Worm (Caenorhabditis elegans): ENCODE measurements around the gene srh-270.

srh-270 gene

ce11 chrV:2881565-2881964 lies 20.2 kb upstream of the srh-270 start:
- TF ChIP-seq ceh-20 (GFP tag; IDR thresholded peaks at IDR 0.05) (0 out of 2 replicates have a peak, but pooled peaks have one; percentile 12), nhr-28 (tag; optimal IDR thresholded peaks at IDR 0.05) (peak; percentile 61), daf-16 (GFP tag; optimal IDR thresholded peaks at IDR 0.05) (no peak), daf-16 (tag; optimal IDR thresholded peaks at IDR 0.05) (peak; percentile 55), ztf-7 (tag; optimal IDR thresholded peaks at IDR 0.05) (no peak), dmd-6 (GFP tag; IDR thresholded peaks at IDR 0.05) (peak; percentile 81), dve-1 (tag; optimal IDR thresholded peaks at IDR 0.05; ENCODE audit: insufficient read depth) (peak; percentile 47), jun-1 (tag; optimal IDR thresholded peaks at IDR 0.05) (no peak), nhr-48 (tag; optimal IDR thresholded peaks at IDR 0.05) (no peak), ztf-11 (tag; optimal IDR thresholded peaks at IDR 0.05) (no peak), pqm-1 (tag; optimal IDR thresholded peaks at IDR 0.05) (peak; percentile 11), aha-1 (tag) (peak; percentile 70), nhr-77 (tag; optimal IDR thresholded peaks at IDR 0.05) (no peak)

ce11 chrV:2881016-2881415 lies 19.6 kb upstream of the srh-270 start, which contains the start of gene ifc-1:
Gene ifc-1, plus strand, starts transcription at chrV:2881393.
- TF ChIP-seq cey-2 (tag; optimal IDR thresholded peaks at IDR 0.05; ENCODE audit: borderline replicate concordance, insufficient read depth) (no peak), dmd-6 (GFP tag; IDR thresholded peaks at IDR 0.05) (peak; percentile 46), daf-8 (GFP tag; IDR thresholded peaks at IDR 0.05) (no peak), hlh-11 (tag; optimal IDR thresholded peaks at IDR 0.05) (peak; percentile 13), nhr-102 (tag; optimal IDR thresholded peaks at IDR 0.05) (no peak), vab-7 (GFP tag; IDR thresholded peaks at IDR 0.05) (no peak), dve-1 (tag; optimal IDR thresholded peaks at IDR 0.05; ENCODE audit: insufficient read depth) (peak; percentile 33), fkh-10 (GFP tag; optimal IDR thresholded peaks at IDR 0.05) (no peak), skn-1 (tag; optimal IDR thresholded peaks at IDR 0.05) (no peak), madf-5 (GFP tag; IDR thresholded peaks at IDR 0.05) (no peak), nhr-6 (tag; optimal IDR thresholded peaks at IDR 0.05) (no peak), zfp-2 (tag; optimal IDR thresholded peaks at IDR 0.05) (no peak), Y105C5A.15 (GFP tag; IDR thresholded peaks at IDR 0.05) (no peak), daf-16 (GFP tag; optimal IDR thresholded peaks at IDR 0.05) (no peak), daf-16 (tag; optimal IDR thresholded peaks at IDR 0.05) (peak; percentile 76), lsy-2 (tag; optimal IDR thresholded peaks at IDR 0.05) (no peak), mdl-1 (tag; optimal IDR thresholded peaks at IDR 0.05) (no peak), jun-1 (tag; optimal IDR thresholded peaks at IDR 0.05) (no peak), F37D6.2 (tag; optimal IDR thresholded peaks at IDR 0.05) (no peak), ceh-20 (GFP tag; IDR thresholded peaks at IDR 0.05) (no peak), unc-130 (GFP tag; optimal IDR thresholded peaks at IDR 0.05) (no peak), D1046.2 (GFP tag; IDR thresholded peaks at IDR 0.05) (no peak), Y5F2A.4 (GFP tag; optimal IDR thresholded peaks at IDR 0.05) (no peak), tra-1 (GFP tag; IDR thresholded peaks at IDR 0.05) (no peak), snpc-1.2 (GFP tag; IDR thresholded peaks at IDR 0.05) (no peak), lin-15B (tag; optimal IDR thresholded peaks at IDR 0.05) (no peak), dmd-9 (GFP tag; IDR thresholded peaks at IDR 0.05) (no peak), saeg-2 (GFP tag; IDR thresholded peaks at IDR 0.05) (no peak), nhr-28 (tag; optimal IDR thresholded peaks at IDR 0.05) (peak; percentile 52), ceh-62 (tag; optimal IDR thresholded peaks at IDR 0.05) (no peak), ceh-44 (GFP tag; IDR thresholded peaks at IDR 0.05) (no peak), set-16 (GFP tag; IDR thresholded peaks at IDR 0.05) (no peak), hif-1 (tag; optimal IDR thresholded peaks at IDR 0.05) (no peak), lin-1 (GFP tag; IDR thresholded peaks at IDR 0.05) (no peak), nhr-25 (tag; optimal IDR thresholded peaks at IDR 0.05; ENCODE audit: borderline replicate concordance, insufficient read depth) (no peak), R02D3.7 (tag; optimal IDR thresholded peaks at IDR 0.05) (no peak), unc-39 (tag; optimal IDR thresholded peaks at IDR 0.05) (no peak), ztf-7 (tag; optimal IDR thresholded peaks at IDR 0.05) (no peak), nhr-41 (GFP tag; IDR thresholded peaks at IDR 0.05) (no peak)
